Fruit fly (Drosophila melanogaster) whole organism, embryonic: Measurements from ENCODE around the gene CG43760.
A peak's percentile ranks its signal among the peaks of the same experiment; 100 is the strongest.

Source experiments
- B-H2 ChIP-seq: fragments of 200-800 bp; sonication (Bioruptor generic); optimal IDR thresholded peaks from 2 replicates; lab custom pipeline; 2018; ENCODE audit warnings: missing biosample characterization, mild to moderate bottlenecking, missing genetic modification characterization
- CG10267 ChIP-seq: fragments of 200-800 bp; sonication (Bioruptor generic); optimal IDR thresholded peaks from 2 replicates; lab custom pipeline; 2018; ENCODE audit warnings: missing biosample characterization, mild to moderate bottlenecking, missing genetic modification characterization, moderate library complexity
- CG10321 ChIP-seq: fragments of 200-800 bp; sonication (Bioruptor generic); IDR thresholded peaks from 2 replicates; pipeline ENCODE4 v1.3.6; 2022; ENCODE audit warnings: missing biosample characterization, missing genetic modification characterization
- CG10979 ChIP-seq: fragments of 200-800 bp; sonication (Bioruptor generic); optimal IDR thresholded peaks from 2 replicates; lab custom pipeline; 2018; ENCODE audit warnings: missing biosample characterization, mild to moderate bottlenecking, missing genetic modification characterization, moderate library complexity
- CG11093 ChIP-seq: fragments of 200-800 bp; sonication (Bioruptor generic); IDR thresholded peaks from 3 replicates; pipeline ENCODE4 v1.3.6; 2022; ENCODE audit warnings: missing biosample characterization, missing genetic modification characterization
- CG11723 ChIP-seq: fragments of 200-800 bp; sonication (Bioruptor generic); optimal IDR thresholded peaks from 2 replicates; lab custom pipeline; 2017; ENCODE audit warnings: missing biosample characterization, mild to moderate bottlenecking, missing genetic modification characterization
- CG12071 ChIP-seq: fragments of 200-800 bp; sonication (Bioruptor generic); optimal IDR thresholded peaks from 3 replicates; lab custom pipeline; 2018; ENCODE audit warnings: missing biosample characterization, mild to moderate bottlenecking, missing genetic modification characterization
- CG12391 ChIP-seq: fragments of 200-800 bp; sonication (Bioruptor generic); optimal IDR thresholded peaks from 3 replicates; lab custom pipeline; 2018; ENCODE audit warnings: missing biosample characterization, mild to moderate bottlenecking, missing genetic modification characterization, moderate library complexity
- CG15269 ChIP-seq: fragments of 200-800 bp; sonication (Bioruptor generic); optimal IDR thresholded peaks from 2 replicates; lab custom pipeline; 2018; ENCODE audit warnings: missing biosample characterization, mild to moderate bottlenecking, missing genetic modification characterization, moderate library complexity
- CG1529 ChIP-seq: fragments of 200-800 bp; sonication (Bioruptor generic); optimal IDR thresholded peaks from 3 replicates; lab custom pipeline; 2018; ENCODE audit warnings: missing biosample characterization, missing genetic modification characterization
- CG2875 ChIP-seq: fragments of 200-800 bp; sonication (Bioruptor generic); optimal IDR thresholded peaks from 2 replicates; lab custom pipeline; 2017; ENCODE audit warnings: missing biosample characterization, mild to moderate bottlenecking, missing genetic modification characterization, missing genetic modification reagents
- CG32532 ChIP-seq: fragments of 200-800 bp; sonication (Bioruptor generic); IDR thresholded peaks from 2 replicates; pipeline ENCODE4 v1.3.6; 2022; ENCODE audit warnings: missing biosample characterization, missing genetic modification characterization
- CG3847 ChIP-seq: fragments of 200-800 bp; sonication (Bioruptor generic); IDR thresholded peaks from 2 replicates; pipeline ENCODE4 v1.3.6; 2022; ENCODE audit warnings: missing biosample characterization, missing genetic modification characterization
- CG4328 ChIP-seq: fragments of 200-800 bp; sonication (Bioruptor generic); optimal IDR thresholded peaks from 3 replicates; lab custom pipeline; 2017; ENCODE audit warnings: missing biosample characterization, missing genetic modification reagents, missing genetic modification characterization
- CG7372 ChIP-seq: fragments of 200-800 bp; sonication (Bioruptor generic); IDR thresholded peaks from 2 replicates; pipeline ENCODE4 v1.3.6; 2022; ENCODE audit warnings: missing biosample characterization, missing genetic modification characterization
- CG8944 ChIP-seq: fragments of 200-800 bp; sonication (Bioruptor generic); optimal IDR thresholded peaks from 3 replicates; lab custom pipeline; 2016; ENCODE audit warnings: missing biosample characterization, missing genetic modification characterization
- CG9797 ChIP-seq: fragments of 200-800 bp; sonication (Bioruptor generic); optimal IDR thresholded peaks from 3 replicates; lab custom pipeline; 2018; ENCODE audit warnings: missing biosample characterization, mild to moderate bottlenecking, missing genetic modification characterization
- CHES-1-like ChIP-seq: fragments of 200-800 bp; sonication (Bioruptor generic); optimal IDR thresholded peaks from 2 replicates; lab custom pipeline; 2016; ENCODE audit warnings: missing biosample characterization, missing genetic modification characterization
- Dad ChIP-seq: fragments of 200-800 bp; sonication (Bioruptor generic); optimal IDR thresholded peaks from 3 replicates; lab custom pipeline; 2016; ENCODE audit warnings: missing biosample characterization, missing genetic modification characterization
- HLH54F ChIP-seq: fragments of 200-800 bp; sonication (Bioruptor generic); optimal IDR thresholded peaks from 3 replicates; lab custom pipeline; 2016; ENCODE audit warnings: missing biosample characterization, missing genetic modification characterization
- Hey ChIP-seq: fragments of 200-800 bp; sonication (Bioruptor generic); optimal IDR thresholded peaks from 3 replicates; lab custom pipeline; 2018; ENCODE audit warnings: missing biosample characterization, mild to moderate bottlenecking, missing genetic modification characterization
- HmgD ChIP-seq: fragments of 200-800 bp; sonication (Bioruptor generic); optimal IDR thresholded peaks from 3 replicates; lab custom pipeline; 2016; ENCODE audit warnings: missing biosample characterization, missing genetic modification characterization
- HmgZ ChIP-seq: fragments of 200-800 bp; sonication (Bioruptor generic); optimal IDR thresholded peaks from 2 replicates; lab custom pipeline; 2018; ENCODE audit warnings: missing biosample characterization, mild to moderate bottlenecking, missing genetic modification characterization
- Kr ChIP-seq: fragments of 200-800 bp; sonication (Bioruptor generic); optimal IDR thresholded peaks from 2 replicates; lab custom pipeline; 2017; ENCODE audit warnings: missing biosample characterization, mild to moderate bottlenecking, missing genetic modification characterization
- Lhr ChIP-seq: fragments of 200-800 bp; sonication (Bioruptor generic); optimal IDR thresholded peaks from 3 replicates; lab custom pipeline; 2017; ENCODE audit warnings: mild to moderate bottlenecking, missing biosample characterization, missing genetic modification reagents, missing genetic modification characterization
- MTF-1 ChIP-seq: fragments of 200-800 bp; sonication (Bioruptor generic); optimal IDR thresholded peaks from 2 replicates; lab custom pipeline; 2018; ENCODE audit warnings: missing biosample characterization, mild to moderate bottlenecking, missing genetic modification characterization, borderline replicate concordance
- NFAT ChIP-seq: fragments of 200-800 bp; sonication (Bioruptor generic); IDR thresholded peaks from 2 replicates; pipeline ENCODE4 v1.3.6; 2022; ENCODE audit warnings: missing biosample characterization, missing genetic modification characterization
- Nf-YA ChIP-seq: fragments of 200-800 bp; sonication (Bioruptor generic); IDR thresholded peaks from 2 replicates; pipeline ENCODE4 v1.3.6; 2022; ENCODE audit warnings: missing biosample characterization, missing genetic modification characterization
- NfI ChIP-seq: fragments of 200-800 bp; sonication (Bioruptor generic); optimal IDR thresholded peaks from 3 replicates; lab custom pipeline; 2018; ENCODE audit warnings: missing biosample characterization, mild to moderate bottlenecking, missing genetic modification characterization, moderate library complexity
- Rfx ChIP-seq: fragments of 200-800 bp; sonication (Bioruptor generic); IDR thresholded peaks from 2 replicates; pipeline ENCODE4 v1.3.6; 2022; ENCODE audit warnings: missing biosample characterization, missing genetic modification characterization
- Side ChIP-seq: fragments of 200-800 bp; sonication (Bioruptor generic); optimal IDR thresholded peaks from 2 replicates; lab custom pipeline; 2016; ENCODE audit warnings: missing biosample characterization, missing genetic modification characterization
- Vsx1 ChIP-seq: fragments of 200-800 bp; sonication (Bioruptor generic); optimal IDR thresholded peaks from 2 replicates; lab custom pipeline; 2017; ENCODE audit warnings: missing biosample characterization, mild to moderate bottlenecking, missing genetic modification characterization, missing genetic modification reagents
- al ChIP-seq: fragments of 200-800 bp; sonication (Bioruptor generic); IDR thresholded peaks from 2 replicates; pipeline ENCODE4 v1.3.6; 2022; ENCODE audit warnings: missing biosample characterization, missing genetic modification characterization
- aop ChIP-seq: fragments of 200-800 bp; sonication (Bioruptor generic); IDR thresholded peaks from 2 replicates; pipeline ENCODE4 v1.3.6; 2022; ENCODE audit warnings: missing biosample characterization, missing genetic modification characterization
- ash1 ChIP-seq: fragments of 200-800 bp; sonication (Bioruptor generic); optimal IDR thresholded peaks from 2 replicates; lab custom pipeline; 2018; ENCODE audit warnings: missing biosample characterization, mild to moderate bottlenecking, missing genetic modification characterization
- bowl ChIP-seq: fragments of 200-800 bp; sonication (Bioruptor generic); IDR thresholded peaks from 2 replicates; pipeline ENCODE4 v1.3.6; 2022; ENCODE audit warnings: missing biosample characterization, missing genetic modification characterization
- cg ChIP-seq: fragments of 200-800 bp; sonication (Bioruptor generic); optimal IDR thresholded peaks from 3 replicates; lab custom pipeline; 2019; ENCODE audit warnings: missing biosample characterization, mild to moderate bottlenecking, missing genetic modification characterization, moderate library complexity
- chinmo ChIP-seq: fragments of 200-800 bp; sonication (Bioruptor generic); IDR thresholded peaks from 4 replicates; pipeline ENCODE4 v1.3.6; 2022; ENCODE audit warnings: missing biosample characterization, missing genetic modification characterization; ENCODE audit not compliant: partially characterized antibody
- crol ChIP-seq: fragments of 200-800 bp; sonication (Bioruptor generic); IDR thresholded peaks from 2 replicates; pipeline ENCODE4 v1.3.6; 2022; ENCODE audit warnings: missing biosample characterization, missing genetic modification characterization
- crp ChIP-seq, 2 experiments: fragments of 200-800 bp; sonication (Bioruptor generic); optimal IDR thresholded peaks; 2 replicates in 1 of 2; 3 replicates in 1 of 2; lab custom pipeline; 2017; ENCODE audit warnings: missing biosample characterization in 2 of 2, missing genetic modification characterization in 2 of 2, mild to moderate bottlenecking in 1 of 2, moderate library complexity in 1 of 2
- ftz-f1 ChIP-seq: fragments of 200-800 bp; sonication (Bioruptor generic); optimal IDR thresholded peaks from 2 replicates; lab custom pipeline; 2016; ENCODE audit warnings: missing biosample characterization, missing genetic modification characterization
- fu2 ChIP-seq: fragments of 200-800 bp; sonication (Bioruptor generic); optimal IDR thresholded peaks from 2 replicates; lab custom pipeline; 2016; ENCODE audit warnings: missing biosample characterization, missing genetic modification characterization
- hb ChIP-seq: fragments of 200-800 bp; sonication (Bioruptor generic); IDR thresholded peaks from 3 replicates; pipeline ENCODE4 v1.3.6; 2022; ENCODE audit warnings: missing biosample characterization, missing genetic modification characterization; ENCODE audit not compliant: partially characterized antibody
- her ChIP-seq: fragments of 200-800 bp; sonication (Bioruptor generic); optimal IDR thresholded peaks from 2 replicates; lab custom pipeline; 2016; ENCODE audit warnings: missing biosample characterization, missing genetic modification characterization
- mam ChIP-seq: fragments of 200-800 bp; sonication (Bioruptor generic); optimal IDR thresholded peaks from 3 replicates; lab custom pipeline; 2016; ENCODE audit warnings: missing biosample characterization, missing genetic modification characterization
- nau ChIP-seq: fragments of 200-800 bp; sonication (Bioruptor generic); optimal IDR thresholded peaks from 3 replicates; lab custom pipeline; 2017; ENCODE audit warnings: missing biosample characterization, mild to moderate bottlenecking, missing genetic modification characterization, missing genetic modification reagents
- onecut ChIP-seq: fragments of 200-800 bp; sonication (Bioruptor generic); IDR thresholded peaks from 2 replicates; pipeline ENCODE4 v1.3.6; 2022; ENCODE audit warnings: missing biosample characterization, missing genetic modification characterization
- pita ChIP-seq: fragments of 200-800 bp; sonication (Bioruptor generic); optimal IDR thresholded peaks from 2 replicates; lab custom pipeline; 2017; ENCODE audit warnings: missing biosample characterization, mild to moderate bottlenecking, missing genetic modification characterization
- pzg ChIP-seq: fragments of 200-800 bp; sonication (Bioruptor generic); optimal IDR thresholded peaks from 3 replicates; lab custom pipeline; 2018; ENCODE audit warnings: missing biosample characterization, mild to moderate bottlenecking, missing genetic modification characterization, moderate library complexity
- sim ChIP-seq: fragments of 200-800 bp; sonication (Bioruptor generic); IDR thresholded peaks from 2 replicates; pipeline ENCODE4 v1.3.6; 2022; ENCODE audit warnings: missing biosample characterization, missing genetic modification characterization
- slou ChIP-seq: fragments of 200-800 bp; sonication (Bioruptor generic); optimal IDR thresholded peaks from 3 replicates; lab custom pipeline; 2016; ENCODE audit warnings: missing biosample characterization, missing genetic modification characterization
- stc ChIP-seq: fragments of 200-800 bp; sonication (Bioruptor generic); IDR thresholded peaks from 2 replicates; pipeline ENCODE4 v1.3.6; 2022; ENCODE audit warnings: missing biosample characterization, missing genetic modification characterization

Gene CG43760

DNA sequence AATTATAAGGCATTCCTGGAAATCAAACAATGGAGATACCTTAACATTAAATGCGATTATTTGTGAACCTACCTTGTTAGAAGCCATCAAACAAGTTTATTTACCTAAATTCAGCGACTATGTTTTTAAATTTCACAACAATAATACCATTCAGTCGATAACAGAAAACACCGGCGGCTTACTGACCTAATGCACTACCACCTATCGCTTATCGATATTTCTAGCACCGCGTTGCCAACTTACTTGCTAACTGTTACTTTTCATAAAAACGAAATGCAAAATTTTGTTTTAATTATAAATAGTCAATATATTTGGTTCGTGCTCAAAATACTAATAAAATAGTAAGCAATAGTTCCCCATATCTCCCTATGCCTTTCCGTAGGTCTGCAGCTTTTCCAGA lies 5.7 kb downstream of the CG43760 start, which contains the start of gene Ku80 (continued):
- no peak for TF ChIP-seq HmgD (GFP tag; lab: Kevin White, UChicago)
- no peak for TF ChIP-seq CG32532
- no peak for TF ChIP-seq NFAT (GFP tag; lab: Robert Waterston, UW)
- TF ChIP-seq cg: no peak
- TF ChIP-seq CG8944: no peak
- no peak for TF ChIP-seq Kr (GFP tag; lab: Kevin White, UChicago)
- TF ChIP-seq CG2875: no peak
- TF ChIP-seq CG4328 (GFP tag; lab: Kevin White, UChicago): no peak
- no peak for TF ChIP-seq Dad
- TF ChIP-seq CG10267 (tag; lab: Kevin White, UChicago): peak; percentile 4
- TF ChIP-seq Vsx1 (GFP tag; lab: Kevin White, UChicago): no peak
- no peak for TF ChIP-seq HmgZ (tag; lab: Kevin White, UChicago)
- TF ChIP-seq sim (GFP tag; lab: Robert Waterston, UW): no peak
- no peak for TF ChIP-seq pita (GFP tag; lab: Kevin White, UChicago)
- TF ChIP-seq fu2 (GFP tag; lab: Kevin White, UChicago): no peak
- TF ChIP-seq onecut (GFP tag; lab: Robert Waterston, UW): no peak
- TF ChIP-seq CHES-1-like (GFP tag; lab: Kevin White, UChicago): no peak
- no peak for TF ChIP-seq CG11723 (GFP tag; lab: Kevin White, UChicago)
- no peak for TF ChIP-seq aop
- no peak for TF ChIP-seq ash1 (GFP tag; lab: Kevin White, UChicago)
- no peak for TF ChIP-seq MTF-1 (GFP tag; lab: Kevin White, UChicago)
- no peak for TF ChIP-seq CG15269 (tag; lab: Kevin White, UChicago)
- TF ChIP-seq bowl: no peak
- no peak for TF ChIP-seq B-H2 (GFP tag; lab: Kevin White, UChicago)
- no peak for TF ChIP-seq CG12071
- TF ChIP-seq chinmo (GFP tag; lab: Robert Waterston, UW): peak; percentile 66; the same call in 1 of the 4 replicates
- peak; percentile 65 for TF ChIP-seq pzg (GFP tag; lab: Kevin White, UChicago)
- TF ChIP-seq hb: peak; percentile 48; the same call in 2 of the 3 replicates
- TF ChIP-seq mam (GFP tag; lab: Kevin White, UChicago): no peak
- TF ChIP-seq al (GFP tag; lab: Robert Waterston, UW): no peak
- no peak for TF ChIP-seq Lhr
- no peak for TF ChIP-seq CG7372
- no peak for TF ChIP-seq nau (GFP tag; lab: Kevin White, UChicago)
- no peak for TF ChIP-seq ftz-f1 (GFP tag; lab: Kevin White, UChicago)
- no peak for TF ChIP-seq Nf-YA (GFP tag; lab: Robert Waterston, UW)
- no peak for TF ChIP-seq Rfx (GFP tag; lab: Robert Waterston, UW)
- TF ChIP-seq HLH54F (GFP tag; lab: Kevin White, UChicago): no peak
- no peak for TF ChIP-seq crol (GFP tag; lab: Robert Waterston, UW)
- no peak for TF ChIP-seq slou
- TF ChIP-seq Hey (tag; lab: Kevin White, UChicago): no peak
- no peak for TF ChIP-seq CG11093 (GFP tag; lab: Robert Waterston, UW)
- TF ChIP-seq NfI: no peak
- TF ChIP-seq Side (GFP tag; lab: Kevin White, UChicago): no peak
- no peak for TF ChIP-seq CG3847 (GFP tag; lab: Robert Waterston, UW)
- no peak for TF ChIP-seq CG1529 (GFP tag; lab: Kevin White, UChicago)
- TF ChIP-seq stc (GFP tag; lab: Robert Waterston, UW): no peak
- no peak for TF ChIP-seq her (GFP tag; lab: Kevin White, UChicago)
- TF ChIP-seq CG10321 (GFP tag; lab: Robert Waterston, UW): no peak
- peak; percentile 0 for TF ChIP-seq CG9797
- TF ChIP-seq CG10979 (tag; lab: Kevin White, UChicago): no peak
- TF ChIP-seq crp (GFP tag; optimal IDR thresholded peaks at IDR 0.05; lab: Kevin White, UChicago): peak in 1 of 2 experiments; percentile 29
- TF ChIP-seq CG12391 (tag; lab: Kevin White, UChicago): no peak
